Worm (Caenorhabditis elegans) whole organism, L4 larva: ENCODE measurements around the gene F59A1.13.

Experiments
- Y48G9A.11 ChIP-seq: fragments of 200-800 bp; sonication (Bioruptor generic); IDR thresholded peaks from 2 replicates; pipeline ENCODE4 v1.3.6; 2022; ENCODE audit warnings: missing genetic modification reagents, missing genetic modification characterization, missing compliant biosample characterization
- ceh-20 ChIP-seq: fragments of 200-800 bp; sonication (Bioruptor generic); IDR thresholded peaks from 2 replicates; pipeline ENCODE4 v1.3.6; 2022; ENCODE audit warnings: missing genetic modification reagents, missing genetic modification characterization, missing compliant biosample characterization
- ces-1 ChIP-seq: fragments of 150-350 bp; sonication (generic microtip); optimal IDR thresholded peaks from 4 replicates; lab custom pipeline; 2014; ENCODE audit warnings: missing biosample characterization, missing genetic modification reagents, missing genetic modification characterization
- dmd-8 ChIP-seq: fragments of 200-800 bp; sonication (Bioruptor generic); IDR thresholded peaks from 2 replicates; pipeline ENCODE4 v1.3.6; 2022; ENCODE audit warnings: missing genetic modification characterization, missing compliant biosample characterization
- dve-1 ChIP-seq: sonication (generic microtip); optimal IDR thresholded peaks from 2 replicates; lab custom pipeline; 2017; ENCODE audit warnings: antibody characterized with exemption, mild to moderate bottlenecking, missing genetic modification characterization, missing compliant biosample characterization; ENCODE audit not compliant: insufficient read depth
- pha-4 ChIP-seq, 2 experiments: fragments of 150-350 bp in 1 of 2; fragments of 200-800 bp in 1 of 2; sonication (Bioruptor generic) in 1 of 2; IDR thresholded peaks in 1 of 2; optimal IDR thresholded peaks in 1 of 2; 2 replicates each; pipeline versions ENCODE4 v1.3.6 to Lab custom; 2014 to 2022; ENCODE audit warnings: missing genetic modification characterization in 2 of 2, missing genetic modification reagents in 2 of 2, missing biosample characterization in 1 of 2, missing compliant biosample characterization in 1 of 2
- snpc-4 ChIP-seq: fragments of 150-350 bp; optimal IDR thresholded peaks from 2 replicates; lab custom pipeline; 2014; ENCODE audit warnings: missing biosample characterization, missing genetic modification characterization

DNA sequence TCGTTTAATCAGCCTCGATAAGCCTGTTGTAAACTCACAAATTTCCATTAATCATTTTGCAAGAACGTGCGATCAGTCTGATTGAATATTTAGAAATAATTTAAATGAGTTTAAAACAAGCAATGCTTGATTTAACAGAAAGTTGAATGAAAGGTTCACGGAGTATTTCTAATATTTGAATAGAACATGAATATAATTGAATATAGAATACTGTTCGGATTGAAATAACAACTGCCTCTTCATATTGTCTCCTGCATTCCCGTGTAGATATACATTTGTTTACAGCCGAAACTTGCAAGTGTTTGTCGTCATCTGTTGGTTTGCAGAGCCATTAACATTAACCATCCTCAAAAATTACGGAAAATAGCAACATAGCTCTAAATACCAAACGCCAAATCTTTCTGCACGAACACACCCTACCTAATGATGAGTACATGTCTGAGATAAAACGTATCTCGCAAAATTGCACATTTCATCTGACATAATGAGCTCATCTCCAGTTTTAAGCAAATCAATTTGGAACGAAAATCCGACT is 10.0 kb upstream of the F59A1.13 start, which contains the start of the genes Y26G10.5 and srh-32:
- TF ChIP-seq dmd-8 (GFP tag; lab: Robert Waterston, UW) (no peak), dve-1 (no peak), pha-4 (GFP tag; IDR thresholded peaks at IDR 0.05; lab: Robert Waterston, UW) (no peak), pha-4 (tag; optimal IDR thresholded peaks at IDR 0.05; lab: Kevin White, UChicago) (no peak), ceh-20 (GFP tag; lab: Robert Waterston, UW) (no peak), snpc-4 (no peak), ces-1 (GFP tag; lab: Kevin White, UChicago) (no peak), Y48G9A.11 (no peak)
